Fruit fly (Drosophila melanogaster) whole organism, embryonic: Measurements from ENCODE around the gene CG32645.

Source experiments
- Ada2b ChIP-seq: fragments of 200-800 bp; sonication (Bioruptor generic); IDR thresholded peaks from 2 replicates; pipeline ENCODE4 v1.3.6; 2022; ENCODE audit warnings: missing biosample characterization, missing genetic modification characterization
- C15 ChIP-seq: fragments of 200-800 bp; sonication (Bioruptor generic); IDR thresholded peaks from 3 replicates; pipeline ENCODE4 v1.3.6; 2022; ENCODE audit warnings: missing biosample characterization, missing genetic modification characterization
- CG10147 ChIP-seq: fragments of 200-800 bp; sonication (Bioruptor generic); optimal IDR thresholded peaks from 2 replicates; lab custom pipeline; 2019; ENCODE audit warnings: missing biosample characterization, mild to moderate bottlenecking, missing genetic modification characterization, moderate library complexity
- CG10543 ChIP-seq: fragments of 200-800 bp; sonication (Bioruptor generic); optimal IDR thresholded peaks from 3 replicates; lab custom pipeline; 2017; ENCODE audit warnings: missing biosample characterization, mild to moderate bottlenecking, missing genetic modification characterization, moderate library complexity
- CG10979 ChIP-seq: fragments of 200-800 bp; sonication (Bioruptor generic); optimal IDR thresholded peaks from 2 replicates; lab custom pipeline; 2018; ENCODE audit warnings: missing biosample characterization, mild to moderate bottlenecking, missing genetic modification characterization, moderate library complexity
- CG12219 ChIP-seq: fragments of 200-800 bp; sonication (Bioruptor generic); optimal IDR thresholded peaks from 3 replicates; lab custom pipeline; 2018; ENCODE audit warnings: missing biosample characterization, mild to moderate bottlenecking, missing genetic modification characterization
- CG15073 ChIP-seq: fragments of 200-800 bp; sonication (Bioruptor generic); optimal IDR thresholded peaks from 2 replicates; lab custom pipeline; 2016; ENCODE audit warnings: missing biosample characterization, missing genetic modification characterization
- CG15696 ChIP-seq: fragments of 200-800 bp; sonication (Bioruptor generic); optimal IDR thresholded peaks from 2 replicates; lab custom pipeline; 2019; ENCODE audit warnings: missing biosample characterization, mild to moderate bottlenecking, missing genetic modification characterization, moderate library complexity
- CG17359 ChIP-seq: fragments of 200-800 bp; sonication (Bioruptor generic); optimal IDR thresholded peaks from 3 replicates; lab custom pipeline; 2018; ENCODE audit warnings: missing biosample characterization, mild to moderate bottlenecking, missing genetic modification characterization, moderate library complexity
- CG17361 ChIP-seq: fragments of 200-800 bp; sonication (Bioruptor generic); IDR thresholded peaks from 3 replicates; pipeline ENCODE4 v1.3.6; 2022; ENCODE audit warnings: missing biosample characterization, missing genetic modification characterization
- CG17385 ChIP-seq: fragments of 200-800 bp; sonication (Bioruptor generic); optimal IDR thresholded peaks from 3 replicates; lab custom pipeline; 2018; ENCODE audit warnings: missing biosample characterization, mild to moderate bottlenecking, missing genetic modification characterization
- CG17612 ChIP-seq: fragments of 200-800 bp; sonication (Bioruptor generic); IDR thresholded peaks from 2 replicates; pipeline ENCODE4 v1.3.6; 2022; ENCODE audit warnings: missing biosample characterization, missing genetic modification characterization
- CG4282 ChIP-seq: fragments of 200-800 bp; sonication (Bioruptor generic); optimal IDR thresholded peaks from 2 replicates; lab custom pipeline; 2016; ENCODE audit warnings: missing biosample characterization, missing genetic modification characterization
- CG4854 ChIP-seq: fragments of 200-800 bp; sonication (Bioruptor generic); optimal IDR thresholded peaks from 2 replicates; lab custom pipeline; 2016; ENCODE audit warnings: missing biosample characterization, missing genetic modification characterization, inconsistent platforms
- CG8359 ChIP-seq: fragments of 200-800 bp; sonication (Bioruptor generic); optimal IDR thresholded peaks from 2 replicates; lab custom pipeline; 2017; ENCODE audit warnings: missing biosample characterization, mild to moderate bottlenecking, missing genetic modification characterization, borderline replicate concordance
- CG8388 ChIP-seq: fragments of 200-800 bp; sonication (Bioruptor generic); optimal IDR thresholded peaks from 2 replicates; lab custom pipeline; 2019; ENCODE audit warnings: missing biosample characterization, mild to moderate bottlenecking, missing genetic modification characterization, moderate library complexity
- CG9932 ChIP-seq: fragments of 200-800 bp; sonication (Bioruptor generic); IDR thresholded peaks from 2 replicates; pipeline ENCODE4 v1.3.6; 2022; ENCODE audit warnings: missing biosample characterization, missing genetic modification characterization
- D19A ChIP-seq: fragments of 200-800 bp; optimal IDR thresholded peaks from 3 replicates; lab custom pipeline; 2019; ENCODE audit warnings: missing biosample characterization, mild to moderate bottlenecking, missing genetic modification characterization, moderate library complexity
- Dll ChIP-seq: fragments of 200-800 bp; sonication (Bioruptor generic); IDR thresholded peaks from 4 replicates; pipeline ENCODE4 v1.3.6; 2022; ENCODE audit warnings: missing biosample characterization, missing genetic modification characterization; ENCODE audit not compliant: partially characterized antibody
- Elba2 ChIP-seq: fragments of 200-800 bp; sonication (Bioruptor generic); optimal IDR thresholded peaks from 3 replicates; lab custom pipeline; 2016; ENCODE audit warnings: missing biosample characterization, missing genetic modification characterization
- H15 ChIP-seq: fragments of 200-800 bp; sonication (Bioruptor generic); IDR thresholded peaks from 3 replicates; pipeline ENCODE4 v1.3.6; 2022; ENCODE audit warnings: missing biosample characterization, missing genetic modification characterization
- HHEX ChIP-seq: fragments of 200-800 bp; sonication (Bioruptor generic); optimal IDR thresholded peaks from 3 replicates; lab custom pipeline; 2017; ENCODE audit warnings: missing biosample characterization, mild to moderate bottlenecking, missing genetic modification characterization, missing genetic modification reagents
- Hr39 ChIP-seq: fragments of >200 bp; optimal IDR thresholded peaks from 2 replicates; lab custom pipeline; 2017
- Hr51 ChIP-seq, 2 experiments: fragments of 200-800 bp; sonication (Bioruptor generic); optimal IDR thresholded peaks; 2 replicates in 1 of 2; 3 replicates in 1 of 2; lab custom pipeline; 2016 to 2018; ENCODE audit warnings: missing biosample characterization in 2 of 2, missing genetic modification characterization in 2 of 2, mild to moderate bottlenecking in 1 of 2, moderate library complexity in 1 of 2
- Lim3 ChIP-seq: fragments of 200-800 bp; sonication (Bioruptor generic); IDR thresholded peaks from 2 replicates; pipeline ENCODE4 v1.3.6; 2022; ENCODE audit warnings: missing biosample characterization, missing genetic modification characterization
- Lpt ChIP-seq: fragments of >200 bp; optimal IDR thresholded peaks from 2 replicates; lab custom pipeline; 2018; ENCODE audit warnings: missing biosample characterization, missing genetic modification characterization
- Mes4 ChIP-seq: fragments of 200-800 bp; sonication (Bioruptor generic); optimal IDR thresholded peaks from 2 replicates; lab custom pipeline; 2016; ENCODE audit warnings: missing biosample characterization, missing genetic modification characterization
- NC2α ChIP-seq: fragments of 200-800 bp; sonication (Bioruptor generic); optimal IDR thresholded peaks from 2 replicates; lab custom pipeline; 2016; ENCODE audit warnings: missing biosample characterization, missing genetic modification characterization
- Poxn ChIP-seq: fragments of 200-800 bp; sonication (Bioruptor generic); IDR thresholded peaks from 2 replicates; pipeline ENCODE4 v1.3.6; 2022; ENCODE audit warnings: missing biosample characterization, missing genetic modification characterization
- Scr ChIP-seq: fragments of 200-800 bp; sonication (Bioruptor generic); IDR thresholded peaks from 2 replicates; pipeline ENCODE4 v1.3.6; 2022; ENCODE audit warnings: missing biosample characterization, missing genetic modification characterization; ENCODE audit not compliant: partially characterized antibody
- Sox100B ChIP-seq: fragments of 200-800 bp; sonication (Bioruptor generic); optimal IDR thresholded peaks from 3 replicates; lab custom pipeline; 2018; ENCODE audit warnings: missing biosample characterization, mild to moderate bottlenecking, missing genetic modification characterization
- Taf1 ChIP-seq: fragments of 200-800 bp; sonication (Bioruptor generic); IDR thresholded peaks from 2 replicates; pipeline ENCODE4 v1.3.6; 2022; ENCODE audit warnings: missing biosample characterization, missing genetic modification characterization
- ab ChIP-seq: fragments of 200-800 bp; sonication (Bioruptor generic); optimal IDR thresholded peaks from 2 replicates; lab custom pipeline; 2016; ENCODE audit warnings: missing biosample characterization, missing genetic modification characterization
- ap ChIP-seq: fragments of 200-800 bp; sonication (Bioruptor generic); IDR thresholded peaks from 2 replicates; pipeline ENCODE4 v1.3.6; 2022; ENCODE audit warnings: missing biosample characterization, missing genetic modification characterization
- bbx ChIP-seq: fragments of 200-800 bp; sonication (Bioruptor generic); IDR thresholded peaks from 2 replicates; pipeline ENCODE4 v1.3.6; 2022; ENCODE audit warnings: missing biosample characterization, missing genetic modification characterization; ENCODE audit not compliant: partially characterized antibody
- bcd ChIP-seq: fragments of 200-800 bp; sonication (Bioruptor generic); optimal IDR thresholded peaks from 2 replicates; lab custom pipeline; 2017; ENCODE audit warnings: missing biosample characterization, mild to moderate bottlenecking, missing genetic modification characterization
- dmrt99B ChIP-seq: fragments of 200-800 bp; sonication (Bioruptor generic); optimal IDR thresholded peaks from 2 replicates; lab custom pipeline; 2018; ENCODE audit warnings: missing biosample characterization, mild to moderate bottlenecking, missing genetic modification characterization, moderate library complexity
- dysf ChIP-seq: fragments of 200-800 bp; sonication (Bioruptor generic); IDR thresholded peaks from 3 replicates; pipeline ENCODE4 v1.3.6; 2022; ENCODE audit warnings: missing biosample characterization, missing genetic modification characterization
- eyg ChIP-seq: fragments of 200-800 bp; sonication (Bioruptor generic); optimal IDR thresholded peaks from 3 replicates; lab custom pipeline; 2016; ENCODE audit warnings: missing biosample characterization, missing genetic modification characterization
- gsb-n ChIP-seq: fragments of 200-800 bp; sonication (Bioruptor generic); optimal IDR thresholded peaks from 3 replicates; lab custom pipeline; 2018; ENCODE audit warnings: missing biosample characterization, mild to moderate bottlenecking, missing genetic modification characterization
- maf-S ChIP-seq: fragments of 200-800 bp; sonication (Bioruptor generic); optimal IDR thresholded peaks from 2 replicates; lab custom pipeline; 2016; ENCODE audit warnings: missing biosample characterization, missing genetic modification characterization
- mam ChIP-seq: fragments of 200-800 bp; sonication (Bioruptor generic); optimal IDR thresholded peaks from 3 replicates; lab custom pipeline; 2016; ENCODE audit warnings: missing biosample characterization, missing genetic modification characterization
- nerfin-1 ChIP-seq: fragments of 200-800 bp; sonication (Bioruptor generic); optimal IDR thresholded peaks from 3 replicates; lab custom pipeline; 2019; ENCODE audit warnings: missing biosample characterization, mild to moderate bottlenecking, missing genetic modification characterization, moderate library complexity
- p53 ChIP-seq: fragments of 200-800 bp; sonication (Bioruptor generic); optimal IDR thresholded peaks from 2 replicates; lab custom pipeline; 2016; ENCODE audit warnings: missing biosample characterization, missing genetic modification characterization
- peb ChIP-seq: fragments of 200-800 bp; sonication (Bioruptor generic); IDR thresholded peaks from 2 replicates; pipeline ENCODE4 v1.3.6; 2022; ENCODE audit warnings: missing biosample characterization, missing genetic modification characterization
- pfk ChIP-seq: fragments of 200-800 bp; sonication (Bioruptor generic); optimal IDR thresholded peaks from 2 replicates; lab custom pipeline; 2018; ENCODE audit warnings: missing biosample characterization, mild to moderate bottlenecking, missing genetic modification characterization, moderate library complexity
- pzg ChIP-seq: fragments of 200-800 bp; sonication (Bioruptor generic); optimal IDR thresholded peaks from 3 replicates; lab custom pipeline; 2018; ENCODE audit warnings: missing biosample characterization, mild to moderate bottlenecking, missing genetic modification characterization, moderate library complexity
- repo ChIP-seq: fragments of 200-800 bp; sonication (Bioruptor generic); optimal IDR thresholded peaks from 2 replicates; lab custom pipeline; 2016; ENCODE audit warnings: missing biosample characterization, missing genetic modification characterization
- sima ChIP-seq: fragments of 200-800 bp; sonication (Bioruptor generic); optimal IDR thresholded peaks from 2 replicates; lab custom pipeline; 2016; ENCODE audit warnings: missing biosample characterization, missing genetic modification characterization
- sug ChIP-seq: fragments of 200-800 bp; optimal IDR thresholded peaks from 2 replicates; lab custom pipeline; 2019; ENCODE audit warnings: missing biosample characterization, mild to moderate bottlenecking, missing genetic modification characterization, moderate library complexity
- zen ChIP-seq: fragments of 200-800 bp; sonication (Bioruptor generic); optimal IDR thresholded peaks from 3 replicates; lab custom pipeline; 2018; ENCODE audit warnings: missing biosample characterization, mild to moderate bottlenecking, missing genetic modification characterization, moderate library complexity
- zfh1 ChIP-seq: fragments of 200-800 bp; sonication (Bioruptor generic); IDR thresholded peaks from 3 replicates; pipeline ENCODE4 v1.3.6; 2022; ENCODE audit warnings: missing biosample characterization, missing genetic modification characterization

CG32645 gene

dm6 chrX:13135702-13136101 is 3.3 kb upstream of the CG32645 start (continued):
- peak; percentile 83 for TF ChIP-seq CG17359 (tag; lab: Kevin White, UChicago)
- peak; percentile 57 for TF ChIP-seq Sox100B
- no peak for TF ChIP-seq maf-S (GFP tag; lab: Kevin White, UChicago)
- peak; percentile 65 for TF ChIP-seq CG12219 (GFP tag; lab: Kevin White, UChicago)
- peak; percentile 60 for TF ChIP-seq CG17385 (GFP tag; lab: Kevin White, UChicago)
- TF ChIP-seq Taf1 (GFP tag; lab: Robert Waterston, UW): no peak
- no peak for TF ChIP-seq pzg (GFP tag; lab: Kevin White, UChicago)
- no peak for TF ChIP-seq Lim3 (GFP tag; lab: Robert Waterston, UW)
- TF ChIP-seq Dll (GFP tag; lab: Robert Waterston, UW): no peak
- TF ChIP-seq CG15696 (tag; lab: Kevin White, UChicago): no peak
- no peak for TF ChIP-seq Poxn
- no peak for TF ChIP-seq pfk
- TF ChIP-seq CG9932 (GFP tag; lab: Robert Waterston, UW): 0 out of 2 replicates have a peak, but pooled peaks have one; percentile 13
- no peak for TF ChIP-seq sima (GFP tag; lab: Kevin White, UChicago)
- peak; percentile 28 for TF ChIP-seq D19A (tag; lab: Kevin White, UChicago)
- peak; percentile 31 for TF ChIP-seq CG4854 (GFP tag; lab: Kevin White, UChicago)
- TF ChIP-seq H15 (GFP tag; lab: Robert Waterston, UW): peak; percentile 42; the same call in 1 of the 3 replicates
- TF ChIP-seq peb: no peak
- TF ChIP-seq Hr39 (lab: Kevin White, UChicago): no peak
- peak; percentile 72 for TF ChIP-seq zfh1
- TF ChIP-seq CG8359 (GFP tag; lab: Kevin White, UChicago): peak; percentile 37
- no peak for TF ChIP-seq Scr (GFP tag; lab: Robert Waterston, UW)
- TF ChIP-seq CG17612 (GFP tag; lab: Robert Waterston, UW): no peak
- TF ChIP-seq Hr51 (GFP tag; optimal IDR thresholded peaks at IDR 0.05; lab: Kevin White, UChicago): peak; percentile 41 to 81
- no peak for TF ChIP-seq repo (GFP tag; lab: Kevin White, UChicago)
- TF ChIP-seq ap (GFP tag; lab: Robert Waterston, UW): peak; percentile 29; the same call in 1 of the 2 replicates
- TF ChIP-seq NC2α (GFP tag; lab: Kevin White, UChicago): no peak
- peak; percentile 8 for TF ChIP-seq HHEX (GFP tag; lab: Kevin White, UChicago)
- TF ChIP-seq nerfin-1 (tag; lab: Kevin White, UChicago): peak; percentile 53
- peak; percentile 20 for TF ChIP-seq zen (tag; lab: Kevin White, UChicago)
- TF ChIP-seq CG10543 (GFP tag; lab: Kevin White, UChicago): no peak
- TF ChIP-seq p53 (GFP tag; lab: Kevin White, UChicago): no peak
- TF ChIP-seq CG10147: no peak
- TF ChIP-seq CG15073 (GFP tag; lab: Kevin White, UChicago): no peak
- peak; percentile 20 for TF ChIP-seq Mes4
- peak; percentile 61 for TF ChIP-seq dysf (GFP tag; lab: Robert Waterston, UW)
- no peak for TF ChIP-seq ab
- TF ChIP-seq bbx: no peak
- no peak for TF ChIP-seq gsb-n (tag; lab: Kevin White, UChicago)
- peak; percentile 65 for TF ChIP-seq Ada2b (GFP tag; lab: Robert Waterston, UW)
- no peak for TF ChIP-seq Elba2 (GFP tag; lab: Kevin White, UChicago)
- TF ChIP-seq C15 (GFP tag; lab: Robert Waterston, UW): no peak
- TF ChIP-seq CG10979: peak; percentile 52
- TF ChIP-seq bcd (GFP tag; lab: Kevin White, UChicago): peak; percentile 52
- TF ChIP-seq dmrt99B (tag; lab: Kevin White, UChicago): peak; percentile 84
- no peak for TF ChIP-seq Lpt (GFP tag; lab: Kevin White, UChicago)
- TF ChIP-seq CG17361: peak; percentile 64
- no peak for TF ChIP-seq sug (tag; lab: Kevin White, UChicago)
- TF ChIP-seq CG8388 (GFP tag; lab: Kevin White, UChicago): peak; percentile 61
- no peak for TF ChIP-seq CG4282 (GFP tag; lab: Kevin White, UChicago)
- TF ChIP-seq eyg (GFP tag; lab: Kevin White, UChicago): no peak
- TF ChIP-seq mam (GFP tag; lab: Kevin White, UChicago): peak; percentile 52
